Worm (Caenorhabditis elegans): ENCODE data around the gene wrt-4.

DNA sequence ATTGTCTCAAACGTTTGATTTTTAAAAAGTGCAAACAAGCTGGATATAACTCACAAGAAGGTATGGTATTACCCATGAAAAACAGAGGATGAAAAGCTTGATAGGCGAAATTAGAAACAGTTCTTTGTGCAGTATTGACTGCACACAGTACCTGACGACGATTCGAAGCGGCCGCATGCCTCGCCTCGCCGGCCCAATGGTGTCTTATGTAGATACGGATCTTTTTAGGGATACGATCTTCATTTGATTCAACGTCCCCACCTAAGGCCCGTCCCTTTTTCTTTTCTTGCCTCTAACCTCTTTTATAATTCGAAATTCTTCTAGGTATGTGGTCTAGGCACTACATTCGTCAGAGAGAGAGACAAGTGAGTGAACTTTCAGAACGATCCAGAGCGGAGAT is 9.1 kb upstream of the wrt-4 start, which contains the start of gene bus-17:
- TF ChIP-seq tbx-37 (GFP tag; conservative IDR thresholded peaks at IDR 0.05) (no peak), flt-1 (GFP tag; IDR thresholded peaks at IDR 0.05) (no peak), pes-1 (GFP tag; IDR thresholded peaks at IDR 0.05) (no peak), F13C5.2 (tag; optimal IDR thresholded peaks at IDR 0.05) (no peak), scrt-1 (GFP tag; IDR thresholded peaks at IDR 0.05) (no peak), ama-1 (optimal IDR thresholded peaks at IDR 0.05) (no peak), sea-1 (GFP tag; conservative IDR thresholded peaks at IDR 0.05) (no peak), hmg-4 (GFP tag; optimal IDR thresholded peaks at IDR 0.05) (no peak), hmbx-1 (tag; optimal IDR thresholded peaks at IDR 0.05) (no peak), B0310.2 (tag; optimal IDR thresholded peaks at IDR 0.05) (no peak), ceh-36 (tag; optimal IDR thresholded peaks at IDR 0.05) (no peak), ets-7 (tag; optimal IDR thresholded peaks at IDR 0.05) (no peak), ceh-13 (GFP tag; optimal IDR thresholded peaks at IDR 0.05) (no peak)
